Fruit fly (Drosophila melanogaster) whole organism, embryonic: ENCODE data around the gene Inx7.
A peak's percentile ranks its signal among the peaks of the same experiment; 100 is the strongest.

Experiments
- Atf-2 ChIP-seq: fragments of 200-800 bp; sonication (Bioruptor generic); optimal IDR thresholded peaks from 2 replicates; lab custom pipeline; 2016; ENCODE audit warnings: missing biosample characterization, missing genetic modification characterization
- CG11504 ChIP-seq: fragments of 200-800 bp; sonication (Bioruptor generic); optimal IDR thresholded peaks from 3 replicates; lab custom pipeline; 2019; ENCODE audit warnings: missing biosample characterization, mild to moderate bottlenecking, missing genetic modification characterization, moderate library complexity
- CG11695 ChIP-seq: fragments of 200-800 bp; sonication (Bioruptor generic); IDR thresholded peaks from 3 replicates; pipeline ENCODE4 v1.3.6; 2022; ENCODE audit warnings: missing biosample characterization, missing genetic modification characterization
- CG12299 ChIP-seq: fragments of 200-800 bp; sonication (Bioruptor generic); optimal IDR thresholded peaks from 2 replicates; lab custom pipeline; 2018; ENCODE audit warnings: missing biosample characterization, mild to moderate bottlenecking, missing genetic modification characterization
- CG13424 ChIP-seq: fragments of 200-800 bp; sonication (Bioruptor generic); optimal IDR thresholded peaks from 2 replicates; lab custom pipeline; 2019; ENCODE audit warnings: missing biosample characterization, mild to moderate bottlenecking, missing genetic modification characterization, moderate library complexity
- CG16813 ChIP-seq: fragments of 200-800 bp; sonication (Bioruptor generic); IDR thresholded peaks from 3 replicates; pipeline ENCODE4 v1.3.6; 2022; ENCODE audit warnings: missing biosample characterization, missing genetic modification characterization; ENCODE audit not compliant: partially characterized antibody
- CG17359 ChIP-seq: fragments of 200-800 bp; sonication (Bioruptor generic); optimal IDR thresholded peaks from 3 replicates; lab custom pipeline; 2018; ENCODE audit warnings: missing biosample characterization, mild to moderate bottlenecking, missing genetic modification characterization, moderate library complexity
- CG17361 ChIP-seq: fragments of 200-800 bp; sonication (Bioruptor generic); IDR thresholded peaks from 3 replicates; pipeline ENCODE4 v1.3.6; 2022; ENCODE audit warnings: missing biosample characterization, missing genetic modification characterization
- CG2678 ChIP-seq: fragments of 200-800 bp; sonication (Bioruptor generic); optimal IDR thresholded peaks from 3 replicates; lab custom pipeline; 2019; ENCODE audit warnings: missing biosample characterization, mild to moderate bottlenecking, missing genetic modification characterization, moderate library complexity
- CG31365 ChIP-seq: fragments of 200-800 bp; sonication (Bioruptor generic); optimal IDR thresholded peaks from 2 replicates; lab custom pipeline; 2018; ENCODE audit warnings: missing biosample characterization, mild to moderate bottlenecking, missing genetic modification characterization
- CG33213 ChIP-seq: fragments of 200-800 bp; sonication (Bioruptor generic); optimal IDR thresholded peaks from 3 replicates; lab custom pipeline; 2016; ENCODE audit warnings: missing biosample characterization, missing genetic modification characterization
- CG34224 ChIP-seq: fragments of 200-800 bp; sonication (Bioruptor generic); IDR thresholded peaks from 3 replicates; pipeline ENCODE4 v1.3.6; 2022; ENCODE audit warnings: missing biosample characterization, missing genetic modification characterization; ENCODE audit not compliant: partially characterized antibody
- CG6175 ChIP-seq: fragments of 200-800 bp; sonication (Bioruptor generic); IDR thresholded peaks from 3 replicates; pipeline ENCODE4 v1.3.6; 2022; ENCODE audit warnings: missing biosample characterization, missing genetic modification characterization
- CG7839 ChIP-seq: fragments of 200-800 bp; sonication (Bioruptor generic); optimal IDR thresholded peaks from 3 replicates; lab custom pipeline; 2018; ENCODE audit warnings: missing biosample characterization, mild to moderate bottlenecking, missing genetic modification characterization, moderate library complexity
- CG8359 ChIP-seq: fragments of 200-800 bp; sonication (Bioruptor generic); optimal IDR thresholded peaks from 2 replicates; lab custom pipeline; 2017; ENCODE audit warnings: missing biosample characterization, mild to moderate bottlenecking, missing genetic modification characterization, borderline replicate concordance
- CG8944 ChIP-seq: fragments of 200-800 bp; sonication (Bioruptor generic); optimal IDR thresholded peaks from 3 replicates; lab custom pipeline; 2016; ENCODE audit warnings: missing biosample characterization, missing genetic modification characterization
- Chrac-16 ChIP-seq: fragments of 200-800 bp; sonication (Bioruptor generic); optimal IDR thresholded peaks from 3 replicates; lab custom pipeline; 2016; ENCODE audit warnings: missing biosample characterization, missing genetic modification characterization
- Dp ChIP-seq: fragments of 200-800 bp; sonication (Bioruptor generic); optimal IDR thresholded peaks from 2 replicates; lab custom pipeline; 2018; ENCODE audit warnings: missing biosample characterization, mild to moderate bottlenecking, missing genetic modification characterization, moderate library complexity
- Drgx ChIP-seq: fragments of 200-800 bp; sonication (Bioruptor generic); IDR thresholded peaks from 2 replicates; pipeline ENCODE4 v1.3.6; 2022; ENCODE audit warnings: missing biosample characterization, missing genetic modification characterization
- Gug ChIP-seq: fragments of 200-800 bp; sonication (Bioruptor generic); IDR thresholded peaks from 4 replicates; pipeline ENCODE4 v1.3.6; 2022; ENCODE audit warnings: missing biosample characterization, missing genetic modification characterization
- HLH3B ChIP-seq: fragments of 200-800 bp; sonication (Bioruptor generic); IDR thresholded peaks from 2 replicates; pipeline ENCODE4 v1.3.6; 2022; ENCODE audit warnings: missing biosample characterization, missing genetic modification characterization
- Hr78 ChIP-seq, 2 experiments: fragments of 200-800 bp in 1 of 2; fragments of >200 bp in 1 of 2; sonication (Bioruptor generic) in 1 of 2; optimal IDR thresholded peaks; 2 replicates each; lab custom pipeline; 2017 to 2019; ENCODE audit warnings: missing biosample characterization in 2 of 2, missing genetic modification characterization in 2 of 2, mild to moderate bottlenecking in 1 of 2, moderate library complexity in 1 of 2
- Lhr ChIP-seq: fragments of 200-800 bp; sonication (Bioruptor generic); optimal IDR thresholded peaks from 3 replicates; lab custom pipeline; 2017; ENCODE audit warnings: mild to moderate bottlenecking, missing biosample characterization, missing genetic modification reagents, missing genetic modification characterization
- Max ChIP-seq: fragments of 200-800 bp; sonication (Bioruptor generic); optimal IDR thresholded peaks from 2 replicates; lab custom pipeline; 2016; ENCODE audit warnings: missing biosample characterization, mild to moderate bottlenecking, missing genetic modification characterization
- Med ChIP-seq: fragments of 200-800 bp; sonication (Bioruptor generic); peaks from one replicate; lab custom pipeline; 2016; ENCODE audit warnings: missing biosample characterization, missing genetic modification characterization, mild to moderate bottlenecking, inconsistent platforms, moderate library complexity
- NK7.1 ChIP-seq: fragments of 200-800 bp; sonication (Bioruptor generic); optimal IDR thresholded peaks from 3 replicates; lab custom pipeline; 2016; ENCODE audit warnings: missing biosample characterization, missing genetic modification characterization
- Oli ChIP-seq: fragments of 200-800 bp; sonication (Bioruptor generic); optimal IDR thresholded peaks from 2 replicates; lab custom pipeline; 2018; ENCODE audit warnings: missing biosample characterization, mild to moderate bottlenecking, missing genetic modification characterization, moderate library complexity
- Pdp1 ChIP-seq, 2 experiments: fragments of 200-800 bp; sonication (Bioruptor generic); optimal IDR thresholded peaks; 3 replicates each; lab custom pipeline; 2016; ENCODE audit warnings: missing biosample characterization in 2 of 2, missing genetic modification characterization in 2 of 2, mild to moderate bottlenecking in 1 of 2, moderate library complexity in 1 of 2
- Ptx1 ChIP-seq: fragments of 200-800 bp; sonication (Bioruptor generic); IDR thresholded peaks from 2 replicates; pipeline ENCODE4 v1.3.6; 2022; ENCODE audit warnings: missing biosample characterization, missing genetic modification characterization
- cg ChIP-seq: fragments of 200-800 bp; sonication (Bioruptor generic); optimal IDR thresholded peaks from 3 replicates; lab custom pipeline; 2019; ENCODE audit warnings: missing biosample characterization, mild to moderate bottlenecking, missing genetic modification characterization, moderate library complexity
- ci ChIP-seq: fragments of 200-800 bp; sonication (Bioruptor generic); IDR thresholded peaks from 3 replicates; pipeline ENCODE4 v1.3.6; 2022; ENCODE audit warnings: missing biosample characterization, missing genetic modification characterization
- fd64A ChIP-seq: fragments of 200-800 bp; sonication (Bioruptor generic); optimal IDR thresholded peaks from 3 replicates; lab custom pipeline; 2018; ENCODE audit warnings: missing biosample characterization, mild to moderate bottlenecking, missing genetic modification characterization
- ftz-f1 ChIP-seq: fragments of 200-800 bp; sonication (Bioruptor generic); optimal IDR thresholded peaks from 2 replicates; lab custom pipeline; 2016; ENCODE audit warnings: missing biosample characterization, missing genetic modification characterization
- gem ChIP-seq: fragments of 200-800 bp; sonication (Bioruptor generic); optimal IDR thresholded peaks from 2 replicates; lab custom pipeline; 2019; ENCODE audit warnings: missing biosample characterization, mild to moderate bottlenecking, missing genetic modification characterization, moderate library complexity
- grau ChIP-seq: fragments of 200-800 bp; optimal IDR thresholded peaks from 3 replicates; lab custom pipeline; 2019; ENCODE audit warnings: missing biosample characterization, mild to moderate bottlenecking, missing genetic modification characterization, moderate library complexity
- her ChIP-seq: fragments of 200-800 bp; sonication (Bioruptor generic); optimal IDR thresholded peaks from 2 replicates; lab custom pipeline; 2016; ENCODE audit warnings: missing biosample characterization, missing genetic modification characterization
- jigr1 ChIP-seq: fragments of 200-800 bp; sonication (Bioruptor generic); IDR thresholded peaks from 3 replicates; pipeline ENCODE4 v1.3.6; 2022; ENCODE audit warnings: missing biosample characterization, missing genetic modification characterization
- nmo ChIP-seq: fragments of 200-800 bp; sonication (Bioruptor generic); optimal IDR thresholded peaks from 2 replicates; lab custom pipeline; 2018; ENCODE audit warnings: missing biosample characterization, mild to moderate bottlenecking, missing genetic modification characterization, moderate library complexity
- nom ChIP-seq: fragments of 200-800 bp; sonication (Bioruptor generic); optimal IDR thresholded peaks from 2 replicates; lab custom pipeline; 2017; ENCODE audit warnings: missing biosample characterization, missing genetic modification characterization, mild to moderate bottlenecking, moderate library complexity, missing genetic modification reagents
- oc ChIP-seq: fragments of 200-800 bp; sonication (Bioruptor generic); optimal IDR thresholded peaks from 2 replicates; lab custom pipeline; 2018; ENCODE audit warnings: missing biosample characterization, mild to moderate bottlenecking, missing genetic modification characterization, moderate library complexity
- sisA ChIP-seq: fragments of 200-800 bp; sonication (Bioruptor generic); IDR thresholded peaks from 2 replicates; pipeline ENCODE4 v1.3.6; 2022; ENCODE audit warnings: missing biosample characterization, missing genetic modification characterization
- sna ChIP-seq: fragments of 200-800 bp; sonication (Bioruptor generic); IDR thresholded peaks from 2 replicates; pipeline ENCODE4 v1.3.6; 2022; ENCODE audit warnings: missing biosample characterization, missing genetic modification characterization; ENCODE audit not compliant: partially characterized antibody
- sqz ChIP-seq: fragments of 200-800 bp; sonication (Bioruptor generic); optimal IDR thresholded peaks from 3 replicates; lab custom pipeline; 2018; ENCODE audit warnings: missing biosample characterization, mild to moderate bottlenecking, missing genetic modification characterization
- z ChIP-seq: fragments of 200-800 bp; sonication (Bioruptor generic); IDR thresholded peaks from 3 replicates; pipeline ENCODE4 v1.3.6; 2022; ENCODE audit warnings: missing biosample characterization, missing genetic modification characterization

Gene Inx7

dm6 chrX:7011063-7011743 is 17.8 kb upstream of the Inx7 start, which contains the start of the genes cm, sloth1 and sloth2 (continued):
- TF ChIP-seq Lhr (peak; percentile 70), Max (GFP tag; lab: Kevin White, UChicago) (peak; percentile 76), CG16813 (GFP tag; lab: Robert Waterston, UW) (peak; percentile 88), CG34224 (GFP tag; lab: Robert Waterston, UW) (peak; percentile 89), NK7.1 (peak; percentile 69), fd64A (no peak), CG8944 (GFP tag; lab: Kevin White, UChicago) (peak; percentile 92), Atf-2 (GFP tag; lab: Kevin White, UChicago) (peak; percentile 82), Gug (GFP tag; lab: Robert Waterston, UW) (peak; percentile 83), ftz-f1 (peak; percentile 45), jigr1 (GFP tag; lab: Robert Waterston, UW) (peak; percentile 42; the same call in 1 of the 3 replicates)

- TF ChIP-seq sqz (GFP tag; lab: Kevin White, UChicago) = peak; percentile 13
- TF ChIP-seq Drgx (GFP tag; lab: Robert Waterston, UW) = peak; percentile 74; the same call in 1 of the 2 replicates
- TF ChIP-seq gem (tag; lab: Kevin White, UChicago) = peak; percentile 27
- peak; percentile 5 for TF ChIP-seq CG13424 (tag; lab: Kevin White, UChicago)
- TF ChIP-seq Ptx1 (GFP tag; lab: Robert Waterston, UW) = 0 out of 2 replicates have a peak, but pooled peaks have one; percentile 13
- peak; percentile 1 for TF ChIP-seq nmo (GFP tag; lab: Kevin White, UChicago)
- no peak for TF ChIP-seq Chrac-16 (GFP tag; lab: Kevin White, UChicago)
- peak in 1 of 2 experiments; percentile 32 for TF ChIP-seq Pdp1 (GFP tag; optimal IDR thresholded peaks at IDR 0.05; lab: Kevin White, UChicago)
- TF ChIP-seq CG17361 = 0 out of 3 replicates have a peak, but pooled peaks have one; percentile 9
- peak; percentile 10 for TF ChIP-seq Oli (tag; lab: Kevin White, UChicago)
- TF ChIP-seq CG7839 (tag; lab: Kevin White, UChicago) = peak; percentile 16
- TF ChIP-seq Dp (GFP tag; lab: Kevin White, UChicago) = no peak
- TF ChIP-seq CG33213 (GFP tag; lab: Kevin White, UChicago) = no peak
- no peak for TF ChIP-seq CG8359 (GFP tag; lab: Kevin White, UChicago)
- 0 out of 3 replicates have a peak, but pooled peaks have one; percentile 20 for TF ChIP-seq CG6175 (GFP tag; lab: Robert Waterston, UW)
- peak; percentile 25 for TF ChIP-seq Med (GFP tag; lab: Kevin White, UChicago)
- TF ChIP-seq Hr78 (GFP tag; optimal IDR thresholded peaks at IDR 0.05; lab: Kevin White, UChicago) = peak in 1 of 2 experiments; percentile 21
- TF ChIP-seq grau (tag; lab: Kevin White, UChicago) = peak; percentile 85
- no peak for TF ChIP-seq her (GFP tag; lab: Kevin White, UChicago)
- TF ChIP-seq ci (GFP tag; lab: Robert Waterston, UW) = 0 out of 3 replicates have a peak, but pooled peaks have one; percentile 19
- TF ChIP-seq CG12299 (tag; lab: Kevin White, UChicago) = no peak
- TF ChIP-seq CG11504 (tag; lab: Kevin White, UChicago) = peak; percentile 43
- 0 out of 2 replicates have a peak, but pooled peaks have one; percentile 28 for TF ChIP-seq HLH3B (GFP tag; lab: Robert Waterston, UW)
- TF ChIP-seq CG2678 (tag; lab: Kevin White, UChicago) = peak; percentile 30
- TF ChIP-seq cg (GFP tag; lab: Kevin White, UChicago) = peak; percentile 25
- TF ChIP-seq CG11695 = 0 out of 3 replicates have a peak, but pooled peaks have one; percentile 37
- TF ChIP-seq CG17359 (tag; lab: Kevin White, UChicago) = peak; percentile 3
- 0 out of 2 replicates have a peak, but pooled peaks have one; percentile 10 for TF ChIP-seq sisA
- TF ChIP-seq oc (tag; lab: Kevin White, UChicago) = peak; percentile 42
- no peak for TF ChIP-seq CG31365
- peak; percentile 45 for TF ChIP-seq nom (GFP tag; lab: Kevin White, UChicago)
- TF ChIP-seq sna (GFP tag; lab: Robert Waterston, UW) = no peak
- peak; percentile 55; the same call in 1 of the 3 replicates for TF ChIP-seq z (GFP tag; lab: Robert Waterston, UW)
Measured at dm6 chrX:7008102-7009087, 15.0 kb upstream of the Inx7 start.
